Comparison of ENCODE assay signal across 1 fruit fly cellular context in the genomic region with DNA sequence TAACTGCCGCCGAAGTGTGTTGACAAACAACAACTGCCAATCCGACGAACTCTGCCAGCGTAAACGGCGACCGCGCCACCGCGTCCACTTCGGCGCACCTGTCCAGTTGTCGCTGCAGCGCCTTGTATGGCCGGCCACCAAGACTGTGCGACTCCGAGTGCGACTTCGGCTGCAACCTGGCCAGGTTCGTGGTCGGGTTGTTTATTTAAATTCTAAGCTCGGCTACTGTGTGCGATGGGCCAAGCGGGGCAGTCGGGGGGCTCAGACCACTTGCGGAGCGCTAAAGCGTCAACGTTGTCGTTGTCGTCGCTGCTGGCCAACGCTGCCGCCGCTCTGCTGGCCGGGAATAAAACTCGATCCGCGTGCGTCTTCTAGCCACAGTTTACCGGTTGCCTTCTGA.
A peak's percentile ranks its signal among the peaks of the same experiment; 100 is the strongest.
TF ChIP-seq lines count a peak whose summit lies in the region.

A gene (plus strand): TSS at position 375 of the 400 bp plus-strand sequence.

TF ChIP-seq in whole organism, embryonic, 481 proteins besides CTCF, POLR2A, EP300 and RAD21 (continued from another document):
- no peak for TF ChIP-seq bbx (GFP tag; IDR thresholded peaks at IDR 0.05; lab: Robert Waterston, UW; ENCODE audit: partially characterized antibody)
- no peak for TF ChIP-seq CG1602 (GFP tag; optimal IDR thresholded peaks at IDR 0.05; lab: Kevin White, UChicago)
- TF ChIP-seq Abd-B (GFP tag; optimal IDR thresholded peaks at IDR 0.05; lab: Kevin White, UChicago) = no peak
- 0 out of 3 replicates have a peak, but pooled peaks have one; percentile 13 for TF ChIP-seq ci (GFP tag; IDR thresholded peaks at IDR 0.05; lab: Robert Waterston, UW)
- TF ChIP-seq Fer3 (tag; optimal IDR thresholded peaks at IDR 0.05; lab: Kevin White, UChicago) = no peak
- no peak for TF ChIP-seq CG1529 (GFP tag; optimal IDR thresholded peaks at IDR 0.05; lab: Kevin White, UChicago)
- no peak for TF ChIP-seq sisA (GFP tag; IDR thresholded peaks at IDR 0.05; lab: Robert Waterston, UW)
- TF ChIP-seq wdn (GFP tag; IDR thresholded peaks at IDR 0.05; lab: Robert Waterston, UW) = no peak
- TF ChIP-seq CG7963 (GFP tag; IDR thresholded peaks at IDR 0.05; lab: Robert Waterston, UW; ENCODE audit: partially characterized antibody) = no peak
- no peak for TF ChIP-seq eve (GFP tag; optimal IDR thresholded peaks at IDR 0.05; lab: Kevin White, UChicago)
- TF ChIP-seq CG13894 (tag; optimal IDR thresholded peaks at IDR 0.05; lab: Kevin White, UChicago) = no peak
- TF ChIP-seq Atf6 (GFP tag; IDR thresholded peaks at IDR 0.05; lab: Robert Waterston, UW) = no peak
- TF ChIP-seq CG8359 (GFP tag; optimal IDR thresholded peaks at IDR 0.05; lab: Kevin White, UChicago; ENCODE audit: borderline replicate concordance) = no peak
- TF ChIP-seq vvl (GFP tag; IDR thresholded peaks at IDR 0.05; lab: Robert Waterston, UW) = 0 out of 2 replicates have a peak, but pooled peaks have one; percentile 25
- no peak for TF ChIP-seq otp (GFP tag; IDR thresholded peaks at IDR 0.05; lab: Robert Waterston, UW)
- no peak for TF ChIP-seq dmrt11E (tag; optimal IDR thresholded peaks at IDR 0.05; lab: Kevin White, UChicago)
- no peak for TF ChIP-seq Trl (optimal IDR thresholded peaks at IDR 0.05; lab: Kevin White, UChicago)
- TF ChIP-seq Trl (GFP tag; optimal IDR thresholded peaks at IDR 0.05; lab: Kevin White, UChicago) = no peak
- no peak for TF ChIP-seq CG13424 (tag; optimal IDR thresholded peaks at IDR 0.05; lab: Kevin White, UChicago)
- no peak for TF ChIP-seq CG2202 (tag; optimal IDR thresholded peaks at IDR 0.05; lab: Kevin White, UChicago)
- no peak for TF ChIP-seq CG11560 (tag; IDR thresholded peaks at IDR 0.05; lab: Robert Waterston, UW)
- TF ChIP-seq CG6175 (GFP tag; IDR thresholded peaks at IDR 0.05; lab: Robert Waterston, UW) = 0 out of 3 replicates have a peak, but pooled peaks have one; percentile 18
- no peak for TF ChIP-seq lmd (GFP tag; IDR thresholded peaks at IDR 0.05; lab: Robert Waterston, UW)
- 0 out of 2 replicates have a peak, but pooled peaks have one; percentile 27 for TF ChIP-seq crol (GFP tag; IDR thresholded peaks at IDR 0.05; lab: Robert Waterston, UW)
- no peak for TF ChIP-seq CG42726 (GFP tag; IDR thresholded peaks at IDR 0.05; lab: Robert Waterston, UW; ENCODE audit: partially characterized antibody)
- TF ChIP-seq mld (GFP tag; IDR thresholded peaks at IDR 0.05; lab: Robert Waterston, UW; ENCODE audit: partially characterized antibody) = no peak
- no peak for TF ChIP-seq Optix (GFP tag; IDR thresholded peaks at IDR 0.05; lab: Robert Waterston, UW)
- TF ChIP-seq Adf1 (GFP tag; IDR thresholded peaks at IDR 0.05; lab: Robert Waterston, UW) = peak; percentile 38
